Worm (Caenorhabditis elegans) whole organism, young adult: ENCODE measurements around the gene W09B6.4.
A peak's percentile ranks its signal among the peaks of the same experiment; 100 is the strongest.

Experiments
- B0035.1 ChIP-seq: sonication (generic microtip); optimal IDR thresholded peaks from 2 replicates; lab custom pipeline; 2016; ENCODE audit warnings: missing genetic modification characterization, mild to moderate bottlenecking, missing compliant biosample characterization, missing genotype, missing genetic modification reagents
- C06A6.2 ChIP-seq: fragments of 200-800 bp; sonication (Bioruptor generic); conservative IDR thresholded peaks from 2 replicates; pipeline ENCODE4 v1.3.6; 2022; ENCODE audit warnings: missing genetic modification characterization, missing compliant biosample characterization
- C17E4.6 ChIP-seq: fragments of 200-800 bp; sonication (Bioruptor generic); IDR thresholded peaks from 2 replicates; pipeline ENCODE4 v1.3.6; 2022; ENCODE audit warnings: missing genetic modification reagents, missing genetic modification characterization, missing compliant biosample characterization
- F52B5.7 ChIP-seq: sonication (generic microtip); optimal IDR thresholded peaks from 2 replicates; lab custom pipeline; 2016; ENCODE audit warnings: mild to moderate bottlenecking, missing genetic modification characterization, missing compliant biosample characterization
- F57A8.1 ChIP-seq: fragments of 200-800 bp; sonication (Bioruptor generic); optimal IDR thresholded peaks from 2 replicates; lab custom pipeline; 2018; ENCODE audit warnings: mild to moderate bottlenecking, missing genetic modification characterization, moderate library complexity, missing compliant biosample characterization
- F57C9.4 ChIP-seq: sonication (generic microtip); optimal IDR thresholded peaks from 2 replicates; lab custom pipeline; 2017; ENCODE audit warnings: mild to moderate bottlenecking, missing genetic modification characterization, missing compliant biosample characterization
- Y53F4B.3 ChIP-seq: fragments of 200-800 bp; sonication (Bioruptor generic); IDR thresholded peaks from 2 replicates; pipeline ENCODE4 v1.3.6; 2022; ENCODE audit warnings: missing genetic modification reagents, missing genetic modification characterization, missing compliant biosample characterization
- Y56A3A.18 ChIP-seq: fragments of 200-800 bp; sonication (Bioruptor generic); IDR thresholded peaks from 2 replicates; pipeline ENCODE4 v1.3.6; 2022; ENCODE audit warnings: missing genetic modification reagents, missing genetic modification characterization, missing compliant biosample characterization
- Y79H2A.3 ChIP-seq: fragments of 200-800 bp; sonication (Bioruptor generic); conservative IDR thresholded peaks from 2 replicates; pipeline ENCODE4 v1.3.6; 2022; ENCODE audit warnings: missing genetic modification reagents, missing genetic modification characterization, missing compliant biosample characterization
- ama-1 ChIP-seq, 3 experiments: fragments of 150-350 bp in 1 of 3; sonication (generic microtip) in 2 of 3; optimal IDR thresholded peaks; 2 replicates each; lab custom pipeline; 2014 to 2018; ENCODE audit warnings: missing biosample characterization in 2 of 3, missing genetic modification characterization in 2 of 3, missing genetic modification reagents in 2 of 3
- aptf-2 ChIP-seq: fragments of 200-800 bp; sonication (Bioruptor generic); conservative IDR thresholded peaks from 2 replicates; pipeline ENCODE4 v1.3.6; 2022; ENCODE audit warnings: missing genetic modification reagents, missing genetic modification characterization, missing compliant biosample characterization
- attf-3 ChIP-seq: fragments of 200-800 bp; sonication (Bioruptor generic); conservative IDR thresholded peaks from 2 replicates; pipeline ENCODE4 v1.3.6; 2022; ENCODE audit warnings: missing genetic modification reagents, missing genetic modification characterization, missing compliant biosample characterization
- attf-5 ChIP-seq: fragments of 200-800 bp; sonication (Bioruptor generic); optimal IDR thresholded peaks from 2 replicates; lab custom pipeline; 2018; ENCODE audit warnings: mild to moderate bottlenecking, missing genetic modification characterization, missing compliant biosample characterization
- bed-2 ChIP-seq: fragments of 200-800 bp; sonication (Bioruptor generic); IDR thresholded peaks from 2 replicates; pipeline ENCODE4 v1.3.6; 2022; ENCODE audit warnings: missing genetic modification reagents, missing genetic modification characterization, missing compliant biosample characterization
- ccch-3 ChIP-seq: fragments of 200-800 bp; sonication (Bioruptor generic); optimal IDR thresholded peaks from 2 replicates; lab custom pipeline; 2018; ENCODE audit warnings: mild to moderate bottlenecking, missing genetic modification characterization, missing compliant biosample characterization
- cebp-1 ChIP-seq, 2 experiments: fragments of 200-800 bp in 1 of 2; sonication (Bioruptor generic) in 1 of 2; sonication (generic microtip) in 1 of 2; IDR thresholded peaks in 1 of 2; optimal IDR thresholded peaks in 1 of 2; 2 replicates each; pipeline versions ENCODE4 v1.3.6 to Lab custom; 2017 to 2022; ENCODE audit warnings: missing compliant biosample characterization in 2 of 2, missing genetic modification characterization in 2 of 2, mild to moderate bottlenecking in 1 of 2, missing genetic modification reagents in 1 of 2, moderate library complexity in 1 of 2
- cebp-2 ChIP-seq: fragments of 200-800 bp; sonication (Bioruptor generic); IDR thresholded peaks from 2 replicates; pipeline ENCODE4 v1.3.6; 2022; ENCODE audit warnings: missing genetic modification characterization, missing compliant biosample characterization
- ceh-27 ChIP-seq: fragments of 200-800 bp; sonication (Bioruptor generic); optimal IDR thresholded peaks from 2 replicates; lab custom pipeline; 2018; ENCODE audit warnings: mild to moderate bottlenecking, missing genetic modification characterization, moderate library complexity, missing compliant biosample characterization
- ceh-91 ChIP-seq: fragments of 200-800 bp; sonication (Bioruptor generic); IDR thresholded peaks from 2 replicates; pipeline ENCODE4 v1.3.6; 2022; ENCODE audit warnings: missing genetic modification reagents, missing genetic modification characterization, missing compliant biosample characterization
- dox-1 ChIP-seq: fragments of 200-800 bp; sonication (Bioruptor generic); IDR thresholded peaks from 2 replicates; pipeline ENCODE4 v1.3.6; 2022; ENCODE audit warnings: missing genetic modification reagents, missing genetic modification characterization, missing compliant biosample characterization
- efl-1 ChIP-seq: fragments of 150-350 bp; optimal IDR thresholded peaks from 2 replicates; lab custom pipeline; 2014; ENCODE audit warnings: missing biosample characterization, missing genetic modification reagents, missing genetic modification characterization
- fkh-3 ChIP-seq: sonication (generic microtip); optimal IDR thresholded peaks from 2 replicates; lab custom pipeline; 2016; ENCODE audit warnings: mild to moderate bottlenecking, missing genetic modification characterization, missing compliant biosample characterization
- lin-26 ChIP-seq: fragments of 200-800 bp; sonication (Bioruptor generic); IDR thresholded peaks from 2 replicates; pipeline ENCODE4 v1.3.6; 2022; ENCODE audit warnings: missing genetic modification reagents, missing genetic modification characterization, missing compliant biosample characterization
- lin-35 ChIP-seq, 3 experiments: fragments of 150-350 bp in 2 of 3; sonication (generic microtip) in 1 of 3; optimal IDR thresholded peaks; 2 replicates each; lab custom pipeline; 2014 to 2018; ENCODE audit warnings: missing biosample characterization in 3 of 3, missing genetic modification characterization in 3 of 3, missing genetic modification reagents in 3 of 3
- madf-8 ChIP-seq: fragments of 200-800 bp; sonication (Bioruptor generic); conservative IDR thresholded peaks from 2 replicates; pipeline ENCODE4 v1.3.6; 2022; ENCODE audit warnings: missing genetic modification reagents, missing genetic modification characterization, missing compliant biosample characterization
- mes-4 ChIP-seq: sonication (generic microtip); optimal IDR thresholded peaks from 2 replicates; lab custom pipeline; 2016; ENCODE audit warnings: missing genotype, missing genetic modification characterization, missing compliant biosample characterization
- mxl-1 ChIP-seq: sonication (generic microtip); optimal IDR thresholded peaks from 2 replicates; lab custom pipeline; 2016; ENCODE audit warnings: missing genetic modification characterization, missing compliant biosample characterization
- nhr-80 ChIP-seq: sonication (generic microtip); optimal IDR thresholded peaks from 2 replicates; lab custom pipeline; 2016; ENCODE audit warnings: missing genetic modification characterization, missing compliant biosample characterization
- nhr-90 ChIP-seq: sonication (generic microtip); optimal IDR thresholded peaks from 2 replicates; lab custom pipeline; 2016; ENCODE audit warnings: missing genotype, mild to moderate bottlenecking, missing genetic modification characterization, missing compliant biosample characterization
- sea-2 ChIP-seq: fragments of 200-800 bp; sonication (Bioruptor generic); IDR thresholded peaks from 2 replicates; pipeline ENCODE4 v1.3.6; 2022; ENCODE audit warnings: missing genetic modification characterization, missing compliant biosample characterization
- sptf-2 ChIP-seq: fragments of 200-800 bp; sonication (Bioruptor generic); optimal IDR thresholded peaks from 2 replicates; lab custom pipeline; 2018; ENCODE audit warnings: mild to moderate bottlenecking, missing genetic modification characterization, missing compliant biosample characterization
- xnd-1 ChIP-seq: sonication (generic microtip); optimal IDR thresholded peaks from 2 replicates; lab custom pipeline; 2016; ENCODE audit warnings: missing genotype, missing genetic modification reagents, missing genetic modification characterization, missing compliant biosample characterization
- ztf-18 ChIP-seq: sonication (generic microtip); optimal IDR thresholded peaks from 2 replicates; lab custom pipeline; 2016; ENCODE audit warnings: missing genotype, mild to moderate bottlenecking, missing genetic modification characterization, missing compliant biosample characterization
- ztf-22 ChIP-seq: fragments of 200-800 bp; sonication (Bioruptor generic); optimal IDR thresholded peaks from 2 replicates; lab custom pipeline; 2018; ENCODE audit warnings: mild to moderate bottlenecking, missing genetic modification characterization, moderate library complexity, missing compliant biosample characterization
- ztf-26 ChIP-seq: sonication (generic microtip); optimal IDR thresholded peaks from 2 replicates; lab custom pipeline; 2017; ENCODE audit warnings: missing genetic modification characterization, missing compliant biosample characterization

Gene W09B6.4

ce11 chrII:1163275-1163674 lies 22.6 kb upstream of the W09B6.4 start, which contains the start of gene T23F4.2:
T23F4.2 (plus strand) TSS chrII:1163575.
- no peak for TF ChIP-seq aptf-2 (GFP tag; lab: Robert Waterston, UW)
- TF ChIP-seq Y56A3A.18, result no peak
- no peak for TF ChIP-seq F52B5.7 (tag; lab: Kevin White, UChicago)
- no peak for TF ChIP-seq cebp-2 (GFP tag; lab: Robert Waterston, UW)
- TF ChIP-seq ccch-3 (GFP tag; lab: Kevin White, UChicago), result no peak
- TF ChIP-seq F57C9.4, result no peak
- TF ChIP-seq attf-5 (GFP tag; lab: Kevin White, UChicago), result no peak
- no peak for TF ChIP-seq mes-4 (tag; lab: Kevin White, UChicago)
- no peak for TF ChIP-seq Y79H2A.3 (GFP tag; lab: Robert Waterston, UW)
- no peak for TF ChIP-seq fkh-3
- no peak for TF ChIP-seq mxl-1 (tag; lab: Kevin White, UChicago)
- no peak for TF ChIP-seq Y53F4B.3 (GFP tag; lab: Robert Waterston, UW)
- TF ChIP-seq bed-2, result no peak
- TF ChIP-seq madf-8 (GFP tag; lab: Robert Waterston, UW), result no peak
- no peak for TF ChIP-seq ztf-26 (tag; lab: Kevin White, UChicago)
- no peak for TF ChIP-seq C06A6.2 (GFP tag; lab: Robert Waterston, UW)
- TF ChIP-seq nhr-90 (tag; lab: Kevin White, UChicago), result no peak
- no peak for TF ChIP-seq ama-1 (optimal IDR thresholded peaks at IDR 0.05; lab: Kevin White, UChicago)
- no peak for TF ChIP-seq ama-1 (GFP tag; optimal IDR thresholded peaks at IDR 0.05; lab: Kevin White, UChicago)
- TF ChIP-seq F57A8.1, result no peak

DNA sequence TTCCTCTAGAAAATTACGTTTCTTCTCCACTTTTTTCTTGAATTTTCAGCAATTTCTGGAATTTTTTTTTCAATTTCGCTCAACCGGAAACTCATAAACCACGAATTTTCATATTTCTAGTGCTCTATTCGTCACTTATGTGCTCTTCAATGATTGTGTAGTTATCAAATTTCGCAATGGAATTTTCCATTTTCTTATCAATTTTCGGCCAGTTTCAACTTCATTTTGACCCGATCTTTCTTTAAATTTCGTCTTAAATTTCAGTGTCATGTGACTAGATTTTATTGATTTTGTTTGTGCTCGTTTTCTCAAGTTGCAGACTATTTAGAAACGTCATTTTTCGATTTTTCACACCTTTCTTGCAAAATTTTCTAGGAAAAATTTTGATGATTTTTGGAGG lies 19.1 kb upstream of the W09B6.4 start:
- TF ChIP-seq B0035.1 (tag; lab: Kevin White, UChicago) (no peak), lin-26 (GFP tag; lab: Robert Waterston, UW) (no peak), C06A6.2 (GFP tag; lab: Robert Waterston, UW) (no peak), cebp-1 (GFP tag; IDR thresholded peaks at IDR 0.05; lab: Robert Waterston, UW) (peak; percentile 75; the same call in 1 of the 2 replicates), cebp-1 (tag; optimal IDR thresholded peaks at IDR 0.05; lab: Kevin White, UChicago) (peak; percentile 83), ceh-91 (no peak), C17E4.6 (GFP tag; lab: Robert Waterston, UW) (no peak), nhr-80 (tag; lab: Kevin White, UChicago) (peak; percentile 80), ceh-27 (GFP tag; lab: Kevin White, UChicago) (no peak), attf-3 (no peak), ama-1 (optimal IDR thresholded peaks at IDR 0.05; lab: Kevin White, UChicago) (no peak), ama-1 (GFP tag; optimal IDR thresholded peaks at IDR 0.05; lab: Kevin White, UChicago) (no peak), sptf-2 (no peak), xnd-1 (tag; lab: Kevin White, UChicago) (no peak), ztf-18 (tag; lab: Kevin White, UChicago) (no peak)
- TF ChIP-seq, all 124 proteins: peak for 2

ce11 chrII:1157135-1157534 lies 16.5 kb upstream of the W09B6.4 start:
- TF ChIP-seq sea-2, result no peak
- no peak for TF ChIP-seq ztf-22 (GFP tag; lab: Kevin White, UChicago)
- no peak for TF ChIP-seq lin-35 (GFP tag; optimal IDR thresholded peaks at IDR 0.05; lab: Kevin White, UChicago)
- TF ChIP-seq cebp-1 (GFP tag; IDR thresholded peaks at IDR 0.05; lab: Robert Waterston, UW), result no peak
- peak; percentile 76 for TF ChIP-seq cebp-1 (tag; optimal IDR thresholded peaks at IDR 0.05; lab: Kevin White, UChicago)
- no peak for TF ChIP-seq dox-1
- no peak for TF ChIP-seq efl-1
